Fruit fly (Drosophila melanogaster) Kc167 (cell line): Measurements from ENCODE around the gene Prx1.

ENCODE experiments used
- Myc ChIP-seq: fragments of >200 bp; optimal IDR thresholded peaks from 2 replicates; lab custom pipeline; 2017; ENCODE audit warnings: missing external identifiers
- Sin3A ChIP-seq: fragments of >200 bp; optimal IDR thresholded peaks from 2 replicates; lab custom pipeline; 2018; ENCODE audit warnings: missing external identifiers
- h ChIP-seq: fragments of >200 bp; optimal IDR thresholded peaks from 3 replicates; lab custom pipeline; 2018; ENCODE audit warnings: missing external identifiers
- insv ChIP-seq: fragments of >200 bp; optimal IDR thresholded peaks from 3 replicates; lab custom pipeline; 2018; ENCODE audit warnings: missing external identifiers
- psq ChIP-seq: fragments of >200 bp; optimal IDR thresholded peaks from 2 replicates; lab custom pipeline; 2017; ENCODE audit warnings: missing external identifiers
- ttk ChIP-seq: sonication (Bioruptor generic); optimal IDR thresholded peaks from 2 replicates; lab custom pipeline; 2017; ENCODE audit warnings: missing external identifiers

DNA sequence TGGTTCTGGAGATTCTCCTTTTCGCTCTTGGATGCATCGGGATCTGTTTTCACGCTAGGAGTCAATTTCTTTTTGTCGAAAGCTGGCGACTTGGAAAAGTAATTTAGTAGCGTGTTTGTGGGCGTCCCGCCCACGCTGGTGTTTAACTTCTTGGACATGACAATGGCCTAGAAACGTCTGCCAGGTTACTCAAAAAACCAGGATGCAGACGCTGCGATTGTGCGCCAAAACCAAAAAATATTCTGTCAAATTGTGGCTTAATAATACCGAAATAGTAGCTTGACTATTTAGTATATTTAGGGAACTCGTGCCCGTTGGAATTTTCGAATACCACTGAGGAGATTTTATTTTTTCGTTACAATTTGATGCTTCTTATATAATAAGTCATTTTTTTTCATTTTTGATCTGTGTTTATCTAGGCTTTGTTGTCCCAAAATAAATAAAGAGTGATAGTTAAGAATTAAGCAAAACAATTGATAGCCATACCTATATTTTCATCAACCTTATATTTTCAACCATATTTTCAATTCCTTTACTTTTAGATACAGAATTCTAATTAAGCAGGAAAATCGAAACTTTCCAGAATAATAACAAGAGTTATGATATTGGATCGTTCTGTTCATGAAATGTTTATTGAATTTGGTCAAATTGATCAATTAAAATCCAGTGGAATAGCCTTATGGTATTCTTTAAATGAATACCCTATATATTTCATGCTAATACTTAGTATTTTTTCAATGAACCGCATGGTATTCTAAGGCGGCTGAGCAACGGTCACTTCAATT lies 49.1 kb upstream of the Prx1 start, which contains the start of the genes Msh6 and Prp31:
- TF ChIP-seq h (lab: Kevin White, UChicago), result no peak
- no peak for TF ChIP-seq Myc (lab: Kevin White, UChicago)
- no peak for TF ChIP-seq Sin3A (lab: Kevin White, UChicago)
- TF ChIP-seq psq (lab: Kevin White, UChicago), result no peak
- no peak for TF ChIP-seq insv (lab: Kevin White, UChicago)
- no peak for TF ChIP-seq ttk (lab: Kevin White, UChicago)
